Fruit fly (Drosophila melanogaster): ENCODE measurements around the gene CG32640.

The CG32640 gene

DNA sequence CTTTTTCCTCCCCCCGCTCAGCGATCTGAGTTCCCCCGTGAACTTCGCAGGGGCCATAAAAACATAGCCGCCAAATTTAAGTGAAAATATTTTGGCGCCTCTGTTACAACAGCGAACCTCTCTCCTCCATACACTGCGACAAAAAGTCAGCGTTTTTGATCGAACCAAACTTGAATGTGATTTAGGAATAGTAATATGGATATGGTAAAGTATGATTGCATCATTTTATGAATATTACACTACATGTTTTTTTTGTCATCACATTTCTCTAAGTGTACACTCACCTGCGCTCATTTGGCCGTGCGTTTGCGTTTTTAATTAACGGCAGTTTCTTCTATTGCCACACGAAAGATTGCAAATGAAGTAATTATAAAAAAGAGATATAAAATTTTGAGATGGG, 42.1 kb upstream of the CG32640 start (continued):
- no peak for TF ChIP-seq Blimp-1 (GFP tag; optimal IDR thresholded peaks at IDR 0.05)
- peak; percentile 72 for TF ChIP-seq CG3919 (GFP tag; optimal IDR thresholded peaks at IDR 0.05)
- TF ChIP-seq CG9139 (GFP tag; optimal IDR thresholded peaks at IDR 0.05), result no peak
- TF ChIP-seq CG10631 (GFP tag; optimal IDR thresholded peaks at IDR 0.05), result no peak
- peak; percentile 48 for TF ChIP-seq CG4318 (GFP tag; optimal IDR thresholded peaks at IDR 0.05)
- peak; percentile 47 for TF ChIP-seq dac (GFP tag; optimal IDR thresholded peaks at IDR 0.05)
- TF ChIP-seq Eip75B (GFP tag; optimal IDR thresholded peaks at IDR 0.05), result peak; percentile 30
- peak; percentile 29 for TF ChIP-seq Ets21C (GFP tag; optimal IDR thresholded peaks at IDR 0.05)
- TF ChIP-seq Eip93F (GFP tag; optimal IDR thresholded peaks at IDR 0.05), result no peak
- TF ChIP-seq CG11762 (GFP tag; optimal IDR thresholded peaks at IDR 0.05; ENCODE audit: insufficient read depth), result peak; percentile 34
- TF ChIP-seq esn (GFP tag; optimal IDR thresholded peaks at IDR 0.05), result peak; percentile 56
- TF ChIP-seq OdsH (GFP tag; optimal IDR thresholded peaks at IDR 0.05), result peak; percentile 66
- TF ChIP-seq CG11902 (GFP tag; optimal IDR thresholded peaks at IDR 0.05), result no peak
- peak; percentile 73 for TF ChIP-seq CG6163 (GFP tag; IDR thresholded peaks at IDR 0.05)
- peak; percentile 36 for TF ChIP-seq Sox102F (GFP tag; optimal IDR thresholded peaks at IDR 0.05)
- TF ChIP-seq Lpt (GFP tag; optimal IDR thresholded peaks at IDR 0.05), result peak; percentile 27
- TF ChIP-seq Met (GFP tag; optimal IDR thresholded peaks at IDR 0.05), result peak; percentile 56
- TF ChIP-seq fd85E (GFP tag; optimal IDR thresholded peaks at IDR 0.05), result no peak
- peak; percentile 41 for TF ChIP-seq CG6792 (GFP tag; optimal IDR thresholded peaks at IDR 0.05)
- TF ChIP-seq Eip78C (GFP tag), result peak; percentile 86
- no peak for TF ChIP-seq CG6808 (GFP tag; optimal IDR thresholded peaks at IDR 0.05)
- TF ChIP-seq Smox (GFP tag; optimal IDR thresholded peaks at IDR 0.05), result peak; percentile 34
- peak; percentile 77 for TF ChIP-seq CG15336 (GFP tag; IDR thresholded peaks at IDR 0.05)
- no peak for TF ChIP-seq vri (GFP tag; optimal IDR thresholded peaks at IDR 0.05)
- peak; percentile 53 for TF ChIP-seq lz (GFP tag; optimal IDR thresholded peaks at IDR 0.05)
- TF ChIP-seq CG6854 (GFP tag; optimal IDR thresholded peaks at IDR 0.05), result no peak
- no peak for TF ChIP-seq dsx (GFP tag; optimal IDR thresholded peaks at IDR 0.05; ENCODE audit: poor library complexity, severe bottlenecking)
- no peak for TF ChIP-seq fkh (GFP tag; optimal IDR thresholded peaks at IDR 0.05)

DNA sequence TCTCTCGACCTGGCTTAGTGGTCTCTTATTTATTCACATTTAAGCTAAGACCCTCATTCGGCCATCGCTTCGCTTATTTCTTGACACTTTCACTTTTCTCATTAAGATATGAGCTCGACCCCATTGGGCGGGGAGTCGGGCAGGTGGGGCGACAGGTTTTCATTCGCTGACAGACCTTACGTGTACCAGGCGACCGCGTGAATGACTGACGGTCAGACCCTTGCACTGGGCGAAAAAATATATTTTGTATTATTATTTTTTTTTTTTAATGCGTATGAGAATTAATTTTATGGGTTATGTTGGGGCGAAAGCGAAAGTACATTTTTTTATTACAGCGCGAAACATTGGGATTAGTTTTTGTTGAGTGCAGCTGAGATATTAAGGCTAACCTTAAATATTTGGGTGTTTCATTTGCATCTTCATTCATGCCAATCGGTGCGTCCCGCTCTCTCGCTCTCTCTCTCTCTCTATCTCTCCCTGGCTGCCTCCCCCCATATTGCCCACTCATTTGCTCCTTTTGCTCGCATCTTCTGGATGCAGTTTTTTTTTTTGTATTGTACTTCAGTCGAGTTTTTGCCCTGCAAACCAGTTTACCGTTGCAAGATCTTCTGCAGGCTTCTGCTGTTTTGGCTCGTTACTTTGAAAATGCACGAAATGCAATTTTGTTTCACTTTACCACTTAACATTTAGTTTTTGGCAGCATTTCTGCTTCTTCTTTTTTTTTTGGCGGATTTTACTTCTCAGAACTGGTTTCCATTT, 40.7 kb upstream of the CG32640 start:
- TF ChIP-seq Sox102F (GFP tag; optimal IDR thresholded peaks at IDR 0.05) (peak; percentile 56), Blimp-1 (GFP tag; optimal IDR thresholded peaks at IDR 0.05) (peak; percentile 94), salr (GFP tag; optimal IDR thresholded peaks at IDR 0.05) (no peak), Hr4 (GFP tag; optimal IDR thresholded peaks at IDR 0.05) (peak; percentile 37), dsx (GFP tag; optimal IDR thresholded peaks at IDR 0.05; ENCODE audit: poor library complexity, severe bottlenecking) (peak; percentile 45), CG8632 (GFP tag; optimal IDR thresholded peaks at IDR 0.05) (peak; percentile 75), CG10631 (GFP tag; optimal IDR thresholded peaks at IDR 0.05) (peak; percentile 49), Hr39 (GFP tag; optimal IDR thresholded peaks at IDR 0.05) (peak; percentile 38), Gug (GFP tag; IDR thresholded peaks at IDR 0.05) (0 out of 2 replicates have a peak, but pooled peaks have one; percentile 16), CG32006 (GFP tag; optimal IDR thresholded peaks at IDR 0.05) (peak; percentile 49), OdsH (GFP tag; optimal IDR thresholded peaks at IDR 0.05) (peak; percentile 61), CG6854 (GFP tag; optimal IDR thresholded peaks at IDR 0.05) (peak; percentile 3), Hr38 (GFP tag; optimal IDR thresholded peaks at IDR 0.05) (no peak), lz (GFP tag; optimal IDR thresholded peaks at IDR 0.05) (peak; percentile 86), CG34406 (GFP tag; optimal IDR thresholded peaks at IDR 0.05) (peak; percentile 67), CG6792 (GFP tag; optimal IDR thresholded peaks at IDR 0.05) (peak; percentile 62), ss (GFP tag; optimal IDR thresholded peaks at IDR 0.05) (peak; percentile 78 to 83), CG6163 (GFP tag; IDR thresholded peaks at IDR 0.05) (peak; percentile 86), CG1621 (tag; optimal IDR thresholded peaks at IDR 0.05) (peak; percentile 26), Eip75B (GFP tag; optimal IDR thresholded peaks at IDR 0.05) (peak; percentile 85), Ets96B (tag; optimal IDR thresholded peaks at IDR 0.05) (peak; percentile 35), achi (GFP tag; optimal IDR thresholded peaks at IDR 0.05) (peak; percentile 48), CG3032 (tag; optimal IDR thresholded peaks at IDR 0.05) (peak; percentile 27), svp (GFP tag) (peak; percentile 95), CG11762 (GFP tag; optimal IDR thresholded peaks at IDR 0.05; ENCODE audit: insufficient read depth) (peak; percentile 29), acj6 (GFP tag; optimal IDR thresholded peaks at IDR 0.05) (peak; percentile 86), CG16779 (tag; optimal IDR thresholded peaks at IDR 0.05) (peak; percentile 52), Eip78C (GFP tag) (peak; percentile 95), CG7368 (GFP tag; optimal IDR thresholded peaks at IDR 0.05) (peak; percentile 44), CG11294 (GFP tag; IDR thresholded peaks at IDR 0.05) (0 out of 2 replicates have a peak, but pooled peaks have one; percentile 8), Ets21C (GFP tag; optimal IDR thresholded peaks at IDR 0.05) (peak; percentile 10), CG31627 (GFP tag; optimal IDR thresholded peaks at IDR 0.05) (peak; percentile 40), Eip93F (GFP tag; optimal IDR thresholded peaks at IDR 0.05) (peak; percentile 83)

Measured in whole organism, prepupa.